Fruit fly (Drosophila melanogaster) Kc167 (cell line): ENCODE data around the gene CG42811.

ENCODE experiments used
- Myc ChIP-seq: fragments of >200 bp; optimal IDR thresholded peaks from 2 replicates; lab custom pipeline; 2017; ENCODE audit warnings: missing external identifiers
- h ChIP-seq: fragments of >200 bp; optimal IDR thresholded peaks from 3 replicates; lab custom pipeline; 2018; ENCODE audit warnings: missing external identifiers
- insv ChIP-seq: fragments of >200 bp; optimal IDR thresholded peaks from 3 replicates; lab custom pipeline; 2018; ENCODE audit warnings: missing external identifiers

- TF ChIP-seq insv (lab: Kevin White, UChicago) (no peak), Myc (lab: Kevin White, UChicago) (no peak), h (lab: Kevin White, UChicago) (no peak)
These were observed 33.7 kb downstream of the CG42811 start, which contains the start of the genes Rrp5 and Dis3 for dm6 chr3R:24333182-24333808.
